Worm (Caenorhabditis elegans) whole organism, L4/young adult: ENCODE measurements around the gene fbxa-197.

Experiments
- W03F9.2 ChIP-seq: fragments of 150-350 bp; optimal IDR thresholded peaks from 2 replicates; lab custom pipeline; 2014; ENCODE audit warnings: missing biosample characterization, missing genetic modification characterization
- dao-5 ChIP-seq: sonication (generic microtip); optimal IDR thresholded peaks from 2 replicates; lab custom pipeline; 2016; ENCODE audit warnings: missing genotype, missing genetic modification characterization, moderate library complexity, missing compliant biosample characterization
- him-1 ChIP-seq: sonication (generic microtip); optimal IDR thresholded peaks from 2 replicates; lab custom pipeline; 2016; ENCODE audit warnings: missing genotype, missing genetic modification reagents, missing genetic modification characterization, missing compliant biosample characterization

- TF ChIP-seq him-1 (tag; lab: Kevin White, UChicago) = no peak
- TF ChIP-seq dao-5 (tag; lab: Kevin White, UChicago) = no peak
- TF ChIP-seq W03F9.2 (tag; lab: Kevin White, UChicago) = no peak
These were observed 44.4 kb downstream of the fbxa-197 start, which contains the start of gene F35E8.6 for ce11 chrV:15911848-15912247.
